Worm (Caenorhabditis elegans): Measurements from ENCODE around the gene Y14H12A.1.
A peak's percentile ranks its signal among the peaks of the same experiment; 100 is the strongest.

Y14H12A.1 gene

DNA sequence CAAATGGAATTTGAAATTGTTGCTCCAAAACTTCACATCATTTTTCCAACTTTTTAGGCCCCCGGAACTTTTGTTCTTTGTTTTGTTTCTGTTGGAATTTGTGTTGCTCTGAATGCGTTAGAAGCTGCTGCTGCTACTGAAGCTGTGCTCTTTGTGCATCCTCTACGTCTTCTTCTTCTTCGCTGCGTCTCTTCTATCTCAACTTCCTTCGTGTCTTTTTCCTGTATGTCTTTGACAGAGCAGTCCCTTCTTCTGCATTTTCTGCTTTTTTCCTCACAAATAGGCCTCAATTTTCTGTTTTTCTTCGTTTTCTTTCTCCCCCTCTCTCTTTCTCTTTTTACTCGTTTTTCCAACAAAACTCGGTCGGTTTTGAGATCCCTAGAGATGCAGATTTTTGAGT, 31.7 kb upstream of the Y14H12A.1 start:
- TF ChIP-seq lim-6 (tag; optimal IDR thresholded peaks at IDR 0.05) (no peak), ceh-31 (tag; optimal IDR thresholded peaks at IDR 0.05) (peak; percentile 17)

DNA sequence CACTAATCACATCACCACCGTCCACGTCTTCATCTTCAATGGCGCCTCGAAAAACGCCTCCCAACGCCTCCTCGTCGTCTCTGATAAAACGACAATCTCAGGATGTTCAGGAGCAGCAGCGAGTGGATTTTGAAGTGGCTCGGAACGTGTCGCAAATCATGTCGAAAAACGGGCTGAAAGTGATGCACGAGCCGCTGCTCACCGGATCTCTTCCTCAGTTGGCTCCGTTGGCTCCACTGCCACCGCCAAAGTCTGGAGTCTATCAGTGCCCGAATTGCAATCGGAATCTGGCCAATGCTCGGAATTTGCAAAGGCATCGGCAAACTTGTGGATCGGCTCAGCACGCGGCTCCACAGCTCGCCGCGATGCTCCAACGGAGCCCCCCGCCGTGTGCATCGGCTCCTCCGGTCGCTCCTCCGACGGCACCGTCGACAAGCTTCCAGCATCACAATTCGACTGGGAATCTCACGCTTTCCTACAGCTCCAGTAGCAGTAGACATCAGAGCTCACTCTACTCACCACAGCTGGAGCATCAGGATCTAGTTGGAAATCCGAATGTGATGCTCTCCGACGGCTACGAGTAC, 28.6 kb upstream of the Y14H12A.1 start:
- TF ChIP-seq sdc-2 (tag; optimal IDR thresholded peaks at IDR 0.05) (peak; percentile 29), zip-5 (tag; optimal IDR thresholded peaks at IDR 0.05) (no peak)

DNA sequence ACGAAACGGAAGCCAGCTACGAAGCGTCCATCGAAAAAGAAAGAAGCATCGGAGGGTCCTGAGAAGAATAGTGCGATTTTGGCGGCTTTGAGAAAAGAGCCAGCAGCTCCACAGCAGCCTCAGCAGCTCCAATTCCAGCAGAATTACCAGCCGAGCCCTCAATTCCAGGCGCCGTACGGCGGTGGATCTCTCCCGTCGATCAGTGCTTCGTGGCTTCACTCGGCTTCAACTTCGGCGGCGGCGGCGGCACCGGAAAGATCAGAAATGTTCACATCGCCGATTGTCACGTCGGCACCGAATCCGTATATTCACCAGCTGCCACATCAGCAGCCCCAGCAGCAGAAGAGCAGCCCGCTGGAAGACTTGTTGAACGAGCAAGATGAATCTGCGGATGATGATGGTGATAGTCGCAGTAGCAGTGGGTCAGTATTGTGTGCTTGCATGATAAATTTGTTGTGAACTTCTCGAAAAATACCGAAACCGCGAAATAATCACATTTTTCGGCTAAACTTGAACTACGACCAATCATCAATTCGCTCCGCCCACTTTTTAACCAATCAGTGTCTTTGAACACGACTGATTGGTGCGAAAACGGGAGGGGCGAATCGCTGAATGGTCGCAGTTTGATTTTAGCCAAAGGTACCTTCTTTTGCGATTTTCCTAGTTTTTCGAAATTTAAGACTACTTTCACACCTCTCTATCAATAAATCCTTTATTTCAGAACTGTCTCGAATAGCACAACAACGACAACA, 27.2 kb upstream of the Y14H12A.1 start:
- TF ChIP-seq nfya-1 (tag; optimal IDR thresholded peaks at IDR 0.05) (peak; percentile 88), ceh-9 (tag; optimal IDR thresholded peaks at IDR 0.05) (no peak), lin-11 (tag; optimal IDR thresholded peaks at IDR 0.05) (no peak), hlh-15 (tag; optimal IDR thresholded peaks at IDR 0.05) (no peak), F13H6.1 (tag; optimal IDR thresholded peaks at IDR 0.05) (no peak), pha-4 (tag; optimal IDR thresholded peaks at IDR 0.05) (no peak)

DNA sequence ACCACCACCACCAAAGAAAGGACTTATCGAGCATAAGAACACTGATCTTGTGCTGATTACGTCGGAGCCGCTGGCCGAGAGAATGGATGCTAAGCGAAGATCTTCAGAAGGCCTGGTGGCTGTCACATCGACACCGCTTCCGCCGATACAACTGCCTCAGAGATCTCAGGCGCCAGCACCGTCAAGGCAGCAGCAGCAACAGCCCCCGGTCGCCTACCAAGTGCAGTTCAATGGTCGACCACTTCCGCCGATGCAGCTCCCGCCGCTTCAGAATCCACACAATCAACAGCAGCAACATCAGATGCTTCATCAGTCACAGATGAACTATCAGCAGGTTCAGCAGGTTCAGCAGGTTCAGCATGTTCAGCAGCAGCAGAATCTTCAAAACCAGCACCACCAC, 25.9 kb upstream of the Y14H12A.1 start:
- TF ChIP-seq lim-6 (tag; optimal IDR thresholded peaks at IDR 0.05) = no peak
- no peak for TF ChIP-seq ceh-22 (tag; optimal IDR thresholded peaks at IDR 0.05)
- no peak for TF ChIP-seq ceh-24 (tag; optimal IDR thresholded peaks at IDR 0.05)
- TF ChIP-seq gmeb-2 (tag; optimal IDR thresholded peaks at IDR 0.05) = no peak
- no peak for TF ChIP-seq C38D4.7 (GFP tag; optimal IDR thresholded peaks at IDR 0.05)
- no peak for TF ChIP-seq ceh-6 (GFP tag; optimal IDR thresholded peaks at IDR 0.05)
- TF ChIP-seq hlh-6 (tag; optimal IDR thresholded peaks at IDR 0.05) = no peak
- TF ChIP-seq madf-2 (tag; optimal IDR thresholded peaks at IDR 0.05) = no peak
- no peak for TF ChIP-seq nfya-1 (tag; optimal IDR thresholded peaks at IDR 0.05)
- no peak for TF ChIP-seq ztf-16 (tag; optimal IDR thresholded peaks at IDR 0.05)

DNA sequence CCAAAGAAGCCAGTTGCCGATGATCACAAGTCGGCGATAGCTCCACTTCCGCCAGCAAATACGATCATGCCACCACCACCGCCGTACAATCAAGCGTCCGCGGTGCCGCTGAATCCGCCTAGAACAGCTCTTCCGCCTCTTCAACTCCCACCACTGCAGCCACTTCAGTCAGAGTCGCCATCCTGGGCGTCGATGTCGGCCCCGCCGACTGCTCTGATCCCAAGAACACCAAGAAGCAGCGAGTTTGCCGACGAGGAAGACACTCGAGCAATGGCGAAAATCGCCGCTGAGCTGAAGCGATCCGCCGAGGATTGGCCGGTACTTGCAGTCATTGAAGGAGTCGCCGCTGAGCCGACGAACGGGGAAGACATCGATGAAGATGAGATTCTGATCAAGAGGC, 24.9 kb upstream of the Y14H12A.1 start:
- TF ChIP-seq hlh-13 (GFP tag; optimal IDR thresholded peaks at IDR 0.05) = no peak
- TF ChIP-seq mec-3 (tag; optimal IDR thresholded peaks at IDR 0.05; ENCODE audit: borderline replicate concordance) = peak; percentile 34
- no peak for TF ChIP-seq ref-2 (tag; optimal IDR thresholded peaks at IDR 0.05)
- TF ChIP-seq hlh-15 (tag; optimal IDR thresholded peaks at IDR 0.05) = no peak
- no peak for TF ChIP-seq fkh-10 (GFP tag; optimal IDR thresholded peaks at IDR 0.05)
- no peak for TF ChIP-seq ceh-14 (tag; optimal IDR thresholded peaks at IDR 0.05)
- TF ChIP-seq ceh-31 (tag; optimal IDR thresholded peaks at IDR 0.05) = no peak
- TF ChIP-seq tbx-2 (tag; optimal IDR thresholded peaks at IDR 0.05) = no peak
- no peak for TF ChIP-seq K09A11.1 (tag; optimal IDR thresholded peaks at IDR 0.05; ENCODE audit: insufficient read depth)

DNA sequence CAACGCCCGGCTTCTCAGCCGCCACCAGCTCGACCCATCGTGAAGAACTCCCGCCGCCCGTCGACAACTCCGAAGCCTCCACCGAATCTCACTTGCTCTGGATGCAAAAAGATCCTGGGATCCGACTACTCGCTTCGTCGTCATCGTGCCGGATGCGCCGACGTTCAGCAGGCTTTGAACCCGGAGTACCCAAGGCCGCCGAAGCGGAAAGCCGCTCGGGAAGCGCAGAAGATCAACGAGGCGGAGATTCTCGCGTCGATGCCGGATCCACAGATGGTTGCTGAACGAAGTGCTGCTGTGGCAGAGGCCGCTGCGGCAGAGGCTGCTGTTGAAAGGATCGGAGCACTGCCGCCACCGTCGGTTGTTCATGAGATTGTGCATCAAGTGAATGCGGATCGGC, 24.2 kb upstream of the Y14H12A.1 start:
- TF ChIP-seq sox-2 (GFP tag; IDR thresholded peaks at IDR 0.05) (no peak), rnt-1 (tag; optimal IDR thresholded peaks at IDR 0.05) (no peak), elt-2 (tag; optimal IDR thresholded peaks at IDR 0.05) (no peak), lim-6 (tag; optimal IDR thresholded peaks at IDR 0.05) (no peak), ama-1 (optimal IDR thresholded peaks at IDR 0.05) (no peak), che-1 (tag; optimal IDR thresholded peaks at IDR 0.05) (no peak), syd-9 (tag; optimal IDR thresholded peaks at IDR 0.05) (no peak), ceh-48 (tag; optimal IDR thresholded peaks at IDR 0.05) (no peak)
